Worm (Caenorhabditis elegans): Measurements from ENCODE around the gene cyd-1.

DNA sequence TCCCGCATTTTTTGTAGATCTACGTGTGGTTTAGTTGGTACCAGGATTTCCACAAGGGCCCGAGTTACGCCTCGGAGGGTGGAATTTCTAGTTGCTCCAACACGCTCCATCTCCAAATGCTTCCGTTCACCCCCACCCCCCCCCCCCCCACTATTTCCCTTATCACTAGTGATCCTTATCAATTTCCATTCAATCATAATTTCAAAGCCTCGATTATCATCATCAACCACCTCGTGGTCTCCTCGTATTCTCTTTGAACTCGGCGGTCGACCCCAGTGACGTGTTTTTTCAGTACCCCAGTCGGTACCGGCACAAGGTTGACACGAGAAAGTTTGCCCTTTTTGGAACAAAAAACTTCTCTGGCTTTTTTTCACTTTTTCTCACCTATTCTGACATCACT is 2.4 kb downstream of the cyd-1 start:
- TF ChIP-seq ceh-22 (tag; optimal IDR thresholded peaks at IDR 0.05) (no peak), syd-9 (tag; optimal IDR thresholded peaks at IDR 0.05) (no peak)

All from whole organism, late embryonic.